Fruit fly (Drosophila melanogaster): ENCODE measurements around the gene Cyp4d2.

Cyp4d2 gene

dm6 chrX:2168485-2169199, 7.2 kb upstream of the Cyp4d2 start:
- TF ChIP-seq CG17801 (GFP tag; optimal IDR thresholded peaks at IDR 0.05; ENCODE audit: partially characterized antibody), result no peak

dm6 chrX:2170424-2170823, 5.4 kb upstream of the Cyp4d2 start:
- TF ChIP-seq CG17801 (GFP tag; optimal IDR thresholded peaks at IDR 0.05; ENCODE audit: partially characterized antibody), result no peak

DNA sequence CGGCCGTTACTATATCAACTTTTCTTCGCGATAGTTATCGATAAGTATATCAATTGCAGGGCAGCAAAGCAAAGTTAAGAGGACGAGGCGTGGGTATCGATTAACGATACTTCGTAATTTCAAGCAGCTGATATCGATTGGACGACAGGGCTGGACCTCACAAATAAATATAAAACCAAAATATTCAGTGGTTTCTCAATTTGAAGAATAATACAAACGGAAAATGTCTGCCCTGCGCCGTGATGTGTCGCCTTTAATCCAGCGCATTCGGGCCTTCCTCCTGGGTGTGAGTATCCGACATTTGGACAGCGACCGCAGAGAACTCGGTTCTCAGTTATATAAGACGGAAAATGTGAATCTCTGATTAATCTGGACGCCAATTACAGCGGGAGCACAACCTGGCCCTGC, 3.4 kb upstream of the Cyp4d2 start, which contains the start of gene ND-B14.5A:
ND-B14.5A (plus strand) TSS at position 107 of the 408 bp plus-strand sequence.
- TF ChIP-seq CG17801 (GFP tag; optimal IDR thresholded peaks at IDR 0.05; ENCODE audit: partially characterized antibody), result peak; percentile 49

dm6 chrX:2175265-2175795, 476 bp upstream of the Cyp4d2 start, which contains the start of gene Cyp4d14:
Cyp4d14 (minus strand) TSS chrX:2175315.
- no peak for TF ChIP-seq CG17801 (GFP tag; optimal IDR thresholded peaks at IDR 0.05; ENCODE audit: partially characterized antibody)

dm6 chrX:2178802-2179201, 3.0 kb downstream of the Cyp4d2 start, which contains the start of gene Cyp4ae1:
Cyp4ae1 (plus strand) TSS chrX:2179007.
- peak; percentile 31 for TF ChIP-seq CG17801 (GFP tag; optimal IDR thresholded peaks at IDR 0.05; ENCODE audit: partially characterized antibody)

DNA sequence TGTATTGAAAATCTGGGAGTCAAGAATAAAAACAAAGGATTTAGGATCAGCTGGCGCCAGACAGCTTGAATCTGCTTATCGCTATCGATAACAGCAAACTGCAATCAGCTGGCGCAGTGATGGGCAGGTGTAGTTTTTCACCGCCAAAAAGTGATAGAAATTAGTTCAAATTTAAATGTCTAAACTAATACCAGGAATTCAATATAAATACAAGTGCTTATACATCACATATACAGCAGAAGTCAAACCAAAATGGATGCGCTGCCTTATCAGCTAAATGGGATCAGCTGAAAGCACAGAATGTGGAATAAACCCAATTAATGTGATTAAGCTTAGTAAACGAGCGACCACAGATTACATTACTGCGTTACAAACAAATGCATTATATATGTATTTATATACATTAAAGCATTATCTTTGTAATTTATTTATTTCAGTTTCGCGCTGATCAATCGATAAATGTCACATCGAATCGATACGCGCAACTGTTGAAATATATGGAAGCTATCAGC, 5.0 kb downstream of the Cyp4d2 start, which contains the start of gene pn:
pn (plus strand) TSS at position 462 of the 512 bp plus-strand sequence.
- no peak for TF ChIP-seq CG17801 (GFP tag; optimal IDR thresholded peaks at IDR 0.05; ENCODE audit: partially characterized antibody)

DNA sequence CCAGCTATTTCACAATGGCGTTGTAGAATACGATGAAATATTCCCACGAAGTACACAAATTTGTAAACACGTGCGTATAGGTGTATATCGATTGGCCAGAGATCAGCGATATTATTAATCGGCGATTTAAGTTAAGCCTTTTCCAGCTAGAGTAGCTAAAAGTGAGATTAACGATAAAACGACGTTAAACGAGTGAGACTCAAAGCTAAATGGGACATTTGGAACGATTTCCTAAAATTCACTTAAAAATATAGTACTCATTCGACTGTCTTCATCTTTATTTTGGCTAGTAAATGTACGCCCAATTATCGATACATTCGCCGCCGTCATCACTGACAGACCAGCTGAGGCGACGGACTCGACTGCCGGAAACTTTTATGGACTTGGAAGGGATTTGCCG, 8.8 kb downstream of the Cyp4d2 start, which contains the start of the genes Nmd3 and CG17776:
Nmd3 (minus strand) TSS at position 106 of the 400 bp plus-strand sequence.
CG17776 (plus strand) TSS at position 163 of the 400 bp plus-strand sequence.
- peak; percentile 52 for TF ChIP-seq CG17801 (GFP tag; optimal IDR thresholded peaks at IDR 0.05; ENCODE audit: partially characterized antibody)

DNA sequence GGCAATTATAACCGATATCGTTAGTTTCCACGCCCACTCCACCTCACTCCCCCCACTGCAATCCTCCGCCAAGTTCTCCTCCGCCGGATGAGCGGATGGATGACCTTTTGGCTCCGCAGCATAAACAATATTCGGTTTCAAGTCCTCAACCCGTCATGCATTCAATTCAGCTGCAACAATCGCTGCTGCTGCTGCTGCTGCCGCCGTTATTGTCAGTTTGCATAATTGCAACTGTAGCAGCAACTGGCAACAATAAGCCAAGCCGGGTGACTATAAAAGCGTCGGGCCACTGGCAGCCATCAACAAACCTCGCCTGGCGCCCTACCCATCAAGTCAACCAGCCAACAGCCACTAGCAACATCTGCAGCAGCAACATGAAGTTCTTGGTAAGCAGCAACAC, 10.7 kb downstream of the Cyp4d2 start, which contains the start of gene CG17777:
CG17777 (plus strand) TSS at position 301 of the 400 bp plus-strand sequence.
- TF ChIP-seq CG17801 (GFP tag; optimal IDR thresholded peaks at IDR 0.05; ENCODE audit: partially characterized antibody), result no peak

dm6 chrX:2187520-2187919, 11.7 kb downstream of the Cyp4d2 start, which contains the start of gene CG3457:
CG3457 (plus strand) TSS chrX:2187820.
- no peak for TF ChIP-seq CG17801 (GFP tag; optimal IDR thresholded peaks at IDR 0.05; ENCODE audit: partially characterized antibody)

- no peak for TF ChIP-seq CG17801 (GFP tag; optimal IDR thresholded peaks at IDR 0.05; ENCODE audit: partially characterized antibody)
These were observed 13.1 kb downstream of the Cyp4d2 start, which contains the start of gene Mct1 for dm6 chrX:2188888-2189287. Mct1 (plus strand) TSS chrX:2189188.

DNA sequence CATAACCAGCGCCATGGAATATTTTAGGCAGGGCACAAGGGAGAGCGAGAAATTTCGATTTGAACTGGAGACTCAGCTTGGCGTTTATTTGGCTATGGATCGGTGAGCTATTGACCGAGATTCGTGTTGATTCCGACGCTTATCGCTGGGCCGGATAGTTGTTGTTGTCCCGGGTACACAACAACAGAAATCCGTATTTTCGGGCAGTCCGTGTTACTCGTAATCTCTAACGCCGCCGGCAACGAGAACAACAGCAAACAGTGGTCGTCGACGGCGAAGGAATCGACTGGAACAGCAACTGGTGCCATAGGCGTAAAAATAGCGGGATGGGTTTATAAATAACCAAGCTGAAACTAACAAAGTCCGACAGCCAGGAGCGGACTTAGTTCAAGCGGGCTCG, 16.1 kb downstream of the Cyp4d2 start:
- TF ChIP-seq CG17801 (GFP tag; optimal IDR thresholded peaks at IDR 0.05; ENCODE audit: partially characterized antibody), result no peak

dm6 chrX:2193158-2193557, 17.4 kb downstream of the Cyp4d2 start:
- TF ChIP-seq CG17801 (GFP tag; optimal IDR thresholded peaks at IDR 0.05; ENCODE audit: partially characterized antibody), result no peak

- TF ChIP-seq CG17801 (GFP tag; optimal IDR thresholded peaks at IDR 0.05; ENCODE audit: partially characterized antibody), result no peak
These were observed 18.0 kb downstream of the Cyp4d2 start, which contains the start of gene CG14053 for dm6 chrX:2193809-2194207. CG14053 (minus strand) TSS chrX:2193909.

DNA sequence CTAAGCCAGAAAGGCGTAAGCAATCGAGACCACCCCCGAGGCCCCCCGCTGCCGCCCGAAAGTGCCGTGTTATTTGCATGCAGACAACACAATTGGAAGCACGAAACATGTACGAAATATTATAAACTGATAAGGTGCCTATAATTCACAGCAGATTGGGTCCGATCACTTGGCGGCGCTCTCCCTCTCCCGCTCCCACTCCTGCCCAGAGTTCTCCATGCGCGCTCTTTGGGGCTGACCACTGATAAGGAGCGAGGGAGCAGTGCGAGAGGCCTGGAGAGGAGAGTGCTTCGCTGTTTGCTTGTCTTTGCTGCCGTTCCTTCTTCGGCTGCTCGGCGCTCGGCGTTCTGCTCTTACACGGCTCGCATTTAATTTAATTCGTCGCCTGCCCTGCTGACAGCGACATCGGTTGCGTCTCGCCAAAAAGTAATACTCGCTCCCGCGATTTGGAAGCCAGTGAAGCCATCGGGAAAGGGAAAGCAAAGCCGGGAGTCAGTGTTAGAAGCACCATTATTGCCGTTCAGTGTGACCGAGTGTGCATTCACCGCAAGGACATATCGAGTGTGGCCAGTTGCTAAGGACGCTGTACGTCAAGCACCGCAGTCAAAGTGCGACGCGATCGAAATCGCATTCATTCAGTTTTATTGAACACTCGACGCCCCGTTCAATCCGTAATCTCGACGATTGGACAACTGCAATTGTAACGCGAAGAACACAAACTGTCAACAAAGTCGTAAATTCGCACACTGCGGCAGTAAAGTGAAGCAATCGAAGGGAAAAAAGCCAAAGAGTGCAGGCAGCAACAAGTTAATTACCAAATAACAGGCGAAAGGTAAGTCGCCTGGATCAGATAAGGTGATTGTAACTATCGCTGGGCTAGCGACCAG, 18.6 kb downstream of the Cyp4d2 start:
- peak; percentile 24 for TF ChIP-seq CG17801 (GFP tag; optimal IDR thresholded peaks at IDR 0.05; ENCODE audit: partially characterized antibody)
